Worm (Caenorhabditis elegans): Measurements from ENCODE around the gene wbp-2.

DNA sequence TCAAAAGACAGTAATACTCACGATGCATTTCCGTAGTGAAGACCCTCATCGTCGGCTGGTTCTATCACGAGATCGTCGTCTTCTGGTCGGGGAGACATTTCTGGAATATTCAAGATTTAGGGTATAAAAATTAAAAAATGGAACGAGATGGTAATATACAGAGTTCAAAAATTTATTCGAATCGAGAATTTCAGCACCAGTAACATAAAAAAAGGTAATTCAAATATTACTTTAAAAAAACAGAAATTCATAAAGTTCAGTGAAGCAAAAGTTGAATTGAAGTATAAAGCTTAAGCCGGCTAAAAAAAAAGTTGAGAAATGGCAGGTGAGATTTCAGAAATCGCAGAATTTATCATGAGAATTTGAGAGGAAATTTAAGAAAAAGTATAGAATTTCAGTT lies 19.4 kb upstream of the wbp-2 start, which contains the start of gene cam-1:
- no peak for TF ChIP-seq nhr-77 (tag; optimal IDR thresholded peaks at IDR 0.05)
- TF ChIP-seq mab-5 (tag; optimal IDR thresholded peaks at IDR 0.05) = no peak
- TF ChIP-seq unc-62 (GFP tag; optimal IDR thresholded peaks at IDR 0.05) = no peak
- TF ChIP-seq ceh-82 (tag; optimal IDR thresholded peaks at IDR 0.05) = no peak
- no peak for TF ChIP-seq ztf-4 (tag; optimal IDR thresholded peaks at IDR 0.05)

Data from whole organism, L2 larva.